Worm (Caenorhabditis elegans) whole organism, midembryonic: Measurements from ENCODE around the gene cyp-14A4.

ENCODE experiments used
- T22C8.4 ChIP-seq: fragments of 200-800 bp; sonication (Bioruptor generic); IDR thresholded peaks from 2 replicates; pipeline ENCODE4 v1.3.6; 2022; ENCODE audit warnings: missing genetic modification characterization, missing compliant biosample characterization
- cog-1 ChIP-seq: sonication (generic microtip); optimal IDR thresholded peaks from 2 replicates; lab custom pipeline; 2016; ENCODE audit warnings: missing genetic modification characterization, missing compliant biosample characterization
- flt-1 ChIP-seq: fragments of 200-800 bp; sonication (Bioruptor generic); IDR thresholded peaks from 2 replicates; pipeline ENCODE4 v1.3.6; 2022; ENCODE audit warnings: missing genetic modification characterization, missing compliant biosample characterization
- klf-2 ChIP-seq: fragments of 200-800 bp; sonication (Bioruptor generic); conservative IDR thresholded peaks from 2 replicates; pipeline ENCODE4 v1.3.6; 2022; ENCODE audit warnings: missing genetic modification reagents, missing genetic modification characterization, missing compliant biosample characterization
- med-1 ChIP-seq: sonication (generic microtip); optimal IDR thresholded peaks from 2 replicates; lab custom pipeline; 2017; ENCODE audit warnings: missing genetic modification characterization, mild to moderate bottlenecking, missing compliant biosample characterization, antibody characterized with exemption, missing genetic modification reagents; ENCODE audit not compliant: insufficient read depth
- ref-1 ChIP-seq: fragments of 200-800 bp; sonication (Bioruptor generic); conservative IDR thresholded peaks from 2 replicates; pipeline ENCODE4 v1.3.6; 2022; ENCODE audit warnings: missing genetic modification reagents, missing genetic modification characterization, missing compliant biosample characterization
- tab-1 ChIP-seq: fragments of 200-800 bp; sonication (Bioruptor generic); IDR thresholded peaks from 2 replicates; pipeline ENCODE4 v1.3.6; 2022; ENCODE audit warnings: missing genetic modification characterization, missing compliant biosample characterization
- ztf-23 ChIP-seq: fragments of 200-800 bp; sonication (Bioruptor generic); IDR thresholded peaks from 2 replicates; pipeline ENCODE4 v1.3.6; 2022; ENCODE audit warnings: missing genetic modification reagents, missing genetic modification characterization, missing compliant biosample characterization
- ztf-29 ChIP-seq: fragments of 200-800 bp; sonication (Bioruptor generic); IDR thresholded peaks from 2 replicates; pipeline ENCODE4 v1.3.6; 2022; ENCODE audit warnings: missing genetic modification reagents, missing genetic modification characterization, missing compliant biosample characterization

ce11 chrX:13320575-13320974 lies 36.6 kb upstream of the cyp-14A4 start:
- TF ChIP-seq ref-1 (GFP tag; lab: Robert Waterston, UW), result no peak
- no peak for TF ChIP-seq ztf-23 (GFP tag; lab: Robert Waterston, UW)
- no peak for TF ChIP-seq klf-2 (GFP tag; lab: Robert Waterston, UW)
- no peak for TF ChIP-seq tab-1 (GFP tag; lab: Robert Waterston, UW)
- no peak for TF ChIP-seq cog-1 (tag; lab: Kevin White, UChicago)
- no peak for TF ChIP-seq flt-1
- TF ChIP-seq med-1 (GFP tag; lab: Kevin White, UChicago), result no peak
- TF ChIP-seq T22C8.4 (GFP tag; lab: Robert Waterston, UW), result no peak
- no peak for TF ChIP-seq ztf-29
